Worm (Caenorhabditis elegans) whole organism, L1 larva: Measurements from ENCODE around the gene C44B7.5.

Experiments used
- aha-1 ChIP-seq: fragments of 150-350 bp; optimal IDR thresholded peaks from 2 replicates; lab custom pipeline; 2014; ENCODE audit warnings: missing biosample characterization, missing genetic modification characterization
- alr-1 ChIP-seq: fragments of 200-800 bp; sonication (Bioruptor generic); optimal IDR thresholded peaks from 2 replicates; lab custom pipeline; 2018; ENCODE audit warnings: borderline replicate concordance, mild to moderate bottlenecking, missing genetic modification characterization, missing compliant biosample characterization
- aly-2 ChIP-seq: fragments of 150-350 bp; optimal IDR thresholded peaks from 2 replicates; lab custom pipeline; 2014; ENCODE audit warnings: missing biosample characterization, missing genetic modification characterization
- ceh-63 ChIP-seq: fragments of 200-800 bp; sonication (Bioruptor generic); optimal IDR thresholded peaks from 2 replicates; lab custom pipeline; 2018; ENCODE audit warnings: mild to moderate bottlenecking, missing genetic modification characterization, missing compliant biosample characterization
- ceh-8 ChIP-seq: fragments of 200-800 bp; sonication (Bioruptor generic); optimal IDR thresholded peaks from 2 replicates; lab custom pipeline; 2018; ENCODE audit warnings: mild to moderate bottlenecking, missing genetic modification characterization, moderate library complexity, missing compliant biosample characterization
- ceh-82 ChIP-seq, 3 experiments: fragments of 150-350 bp in 1 of 3; sonication (generic microtip) in 2 of 3; optimal IDR thresholded peaks; 2 replicates each; lab custom pipeline; 2014 to 2017; ENCODE audit warnings: missing biosample characterization in 3 of 3, missing genetic modification characterization in 3 of 3
- ceh-88 ChIP-seq: fragments of 200-800 bp; sonication (Bioruptor generic); IDR thresholded peaks from 2 replicates; pipeline ENCODE4 v1.3.6; 2022; ENCODE audit warnings: missing genetic modification characterization, missing compliant biosample characterization
- ces-1 ChIP-seq: fragments of 150-350 bp; optimal IDR thresholded peaks from 2 replicates; lab custom pipeline; 2014; ENCODE audit warnings: missing biosample characterization, missing genetic modification reagents, missing genetic modification characterization
- dpl-1 ChIP-seq, 3 experiments: fragments of 150-350 bp in 2 of 3; sonication (generic microtip) in 1 of 3; optimal IDR thresholded peaks; 2 replicates each; lab custom pipeline; 2014 to 2017; ENCODE audit warnings: missing biosample characterization in 3 of 3, missing genetic modification characterization in 3 of 3, missing genetic modification reagents in 3 of 3
- dsc-1 ChIP-seq: sonication (generic microtip); optimal IDR thresholded peaks from 2 replicates; lab custom pipeline; 2016; ENCODE audit warnings: mild to moderate bottlenecking, missing genetic modification characterization, missing compliant biosample characterization
- efl-1 ChIP-seq, 4 experiments: fragments of 150-350 bp; optimal IDR thresholded peaks in 3 of 4; peaks in 1 of 4; 1 replicate in 1 of 4; 2 replicates in 3 of 4; lab custom pipeline; 2014; ENCODE audit warnings: missing biosample characterization in 2 of 4, missing genetic modification characterization in 2 of 4, missing genetic modification reagents in 2 of 4
- egl-13 ChIP-seq: sonication (generic microtip); optimal IDR thresholded peaks from 2 replicates; lab custom pipeline; 2016; ENCODE audit warnings: missing genotype, missing genetic modification reagents, missing genetic modification characterization, missing compliant biosample characterization
- egl-27 ChIP-seq, 2 experiments: fragments of 150-350 bp in 1 of 2; sonication (generic microtip); optimal IDR thresholded peaks; 3 replicates each; lab custom pipeline; 2017 to 2018; ENCODE audit warnings: missing biosample characterization in 2 of 2, missing genetic modification characterization in 2 of 2, missing genetic modification reagents in 2 of 2
- elt-2 ChIP-seq: sonication (generic microtip); optimal IDR thresholded peaks from 2 replicates; lab custom pipeline; 2016; ENCODE audit warnings: missing genetic modification characterization, mild to moderate bottlenecking, inconsistent platforms, missing compliant biosample characterization, missing genetic modification reagents
- elt-3 ChIP-seq, 6 experiments: fragments of 150-350 bp in 1 of 6; sonication (generic microtip); optimal IDR thresholded peaks; 2 replicates each; lab custom pipeline; 2017 to 2018; ENCODE audit warnings: missing biosample characterization in 6 of 6, missing genetic modification characterization in 6 of 6, inconsistent platforms in 1 of 6
- fkh-10 ChIP-seq: sonication (generic microtip); optimal IDR thresholded peaks from 2 replicates; lab custom pipeline; 2017; ENCODE audit warnings: missing biosample characterization, missing genetic modification reagents, missing genetic modification characterization
- fkh-4 ChIP-seq: sonication (generic microtip); optimal IDR thresholded peaks from 2 replicates; lab custom pipeline; 2016; ENCODE audit warnings: missing compliant biosample characterization, missing genetic modification characterization, borderline replicate concordance
- hpl-2 ChIP-seq: fragments of 150-350 bp; optimal IDR thresholded peaks from 2 replicates; lab custom pipeline; 2014; ENCODE audit warnings: missing biosample characterization, missing genetic modification reagents, missing genetic modification characterization
- lin-13 ChIP-seq: fragments of 150-350 bp; optimal IDR thresholded peaks from 2 replicates; lab custom pipeline; 2014; ENCODE audit warnings: missing biosample characterization, missing genetic modification reagents, missing genetic modification characterization
- lin-14 ChIP-seq: fragments of 200-800 bp; sonication (Bioruptor generic); optimal IDR thresholded peaks from 2 replicates; lab custom pipeline; 2018; ENCODE audit warnings: mild to moderate bottlenecking, missing genetic modification characterization, moderate library complexity, missing compliant biosample characterization
- lin-15B ChIP-seq: fragments of 150-350 bp; sonication (generic microtip); optimal IDR thresholded peaks from 3 replicates; lab custom pipeline; 2014; ENCODE audit warnings: missing biosample characterization, missing genetic modification characterization
- lin-35 ChIP-seq, 2 experiments: fragments of 150-350 bp; optimal IDR thresholded peaks; 2 replicates each; lab custom pipeline; 2014; ENCODE audit warnings: missing biosample characterization in 2 of 2, missing genetic modification characterization in 2 of 2, missing genetic modification reagents in 2 of 2
- lsy-2 ChIP-seq, 2 experiments: fragments of 150-350 bp; optimal IDR thresholded peaks; 2 replicates each; lab custom pipeline; 2014; ENCODE audit warnings: missing biosample characterization in 2 of 2, missing genetic modification characterization in 2 of 2
- nhr-12 ChIP-seq: sonication (generic microtip); optimal IDR thresholded peaks from 2 replicates; lab custom pipeline; 2017; ENCODE audit warnings: missing biosample characterization, missing genetic modification characterization
- nhr-19 ChIP-seq: fragments of 200-800 bp; sonication (Bioruptor generic); conservative IDR thresholded peaks from 2 replicates; pipeline ENCODE4 v1.3.6; 2022; ENCODE audit warnings: missing genetic modification characterization, missing compliant biosample characterization
- nhr-47 ChIP-seq: sonication (generic microtip); optimal IDR thresholded peaks from 2 replicates; lab custom pipeline; 2016; ENCODE audit warnings: mild to moderate bottlenecking, missing genetic modification characterization, moderate library complexity, missing compliant biosample characterization
- nhr-71 ChIP-seq: sonication (generic microtip); optimal IDR thresholded peaks from 2 replicates; lab custom pipeline; 2016; ENCODE audit warnings: mild to moderate bottlenecking, missing genetic modification characterization, moderate library complexity, missing compliant biosample characterization
- nhr-76 ChIP-seq: sonication (generic microtip); optimal IDR thresholded peaks from 2 replicates; lab custom pipeline; 2017; ENCODE audit warnings: missing biosample characterization, missing genetic modification characterization
- pag-3 ChIP-seq: sonication (generic microtip); optimal IDR thresholded peaks from 2 replicates; lab custom pipeline; 2017; ENCODE audit warnings: missing genetic modification characterization, mild to moderate bottlenecking, missing compliant biosample characterization, antibody characterized with exemption, borderline replicate concordance; ENCODE audit not compliant: insufficient read depth
- rnt-1 ChIP-seq: sonication (generic microtip); optimal IDR thresholded peaks from 2 replicates; lab custom pipeline; 2016; ENCODE audit warnings: mild to moderate bottlenecking, missing genetic modification characterization, moderate library complexity, missing compliant biosample characterization
- skn-1 ChIP-seq: fragments of 150-350 bp; optimal IDR thresholded peaks from 2 replicates; lab custom pipeline; 2014; ENCODE audit warnings: missing biosample characterization, missing genetic modification characterization
- snpc-4 ChIP-seq: fragments of 150-350 bp; optimal IDR thresholded peaks from 2 replicates; lab custom pipeline; 2014; ENCODE audit warnings: missing biosample characterization, missing genetic modification characterization
- sptf-1 ChIP-seq: fragments of 150-350 bp; optimal IDR thresholded peaks from 2 replicates; lab custom pipeline; 2014; ENCODE audit warnings: missing biosample characterization, missing genetic modification characterization
- swsn-7 ChIP-seq: sonication (generic microtip); optimal IDR thresholded peaks from 2 replicates; lab custom pipeline; 2016; ENCODE audit warnings: missing genetic modification characterization, missing compliant biosample characterization
- tbx-2 ChIP-seq: sonication (generic microtip); optimal IDR thresholded peaks from 2 replicates; lab custom pipeline; 2016; ENCODE audit warnings: missing genetic modification characterization, missing compliant biosample characterization
- tlp-1 ChIP-seq: fragments of 150-350 bp; optimal IDR thresholded peaks from 2 replicates; lab custom pipeline; 2014; ENCODE audit warnings: missing biosample characterization, missing genetic modification characterization
- unc-130 ChIP-seq: fragments of 150-350 bp; optimal IDR thresholded peaks from 2 replicates; lab custom pipeline; 2017; ENCODE audit warnings: missing biosample characterization, missing genetic modification characterization, inconsistent platforms
- unc-30 ChIP-seq: sonication (generic microtip); optimal IDR thresholded peaks from 2 replicates; lab custom pipeline; 2017; ENCODE audit warnings: missing biosample characterization, missing genetic modification characterization
- unc-86 ChIP-seq: sonication (generic microtip); optimal IDR thresholded peaks from 2 replicates; lab custom pipeline; 2016; ENCODE audit warnings: missing genetic modification characterization, missing compliant biosample characterization
- unc-98 ChIP-seq: fragments of 200-800 bp; sonication (Bioruptor generic); IDR thresholded peaks from 2 replicates; pipeline ENCODE4 v1.3.6; 2022; ENCODE audit warnings: missing genetic modification characterization, missing compliant biosample characterization
- vab-15 ChIP-seq: sonication (generic microtip); optimal IDR thresholded peaks from 2 replicates; lab custom pipeline; 2017; ENCODE audit warnings: missing genotype, mild to moderate bottlenecking, missing genetic modification characterization, missing compliant biosample characterization
- zag-1 ChIP-seq: fragments of 150-350 bp; optimal IDR thresholded peaks from 2 replicates; lab custom pipeline; 2014; ENCODE audit warnings: missing biosample characterization, missing genetic modification characterization
- zip-4 ChIP-seq: fragments of 200-800 bp; sonication (Bioruptor generic); optimal IDR thresholded peaks from 2 replicates; lab custom pipeline; 2018; ENCODE audit warnings: mild to moderate bottlenecking, missing genetic modification characterization, moderate library complexity, missing compliant biosample characterization

Gene C44B7.5

DNA sequence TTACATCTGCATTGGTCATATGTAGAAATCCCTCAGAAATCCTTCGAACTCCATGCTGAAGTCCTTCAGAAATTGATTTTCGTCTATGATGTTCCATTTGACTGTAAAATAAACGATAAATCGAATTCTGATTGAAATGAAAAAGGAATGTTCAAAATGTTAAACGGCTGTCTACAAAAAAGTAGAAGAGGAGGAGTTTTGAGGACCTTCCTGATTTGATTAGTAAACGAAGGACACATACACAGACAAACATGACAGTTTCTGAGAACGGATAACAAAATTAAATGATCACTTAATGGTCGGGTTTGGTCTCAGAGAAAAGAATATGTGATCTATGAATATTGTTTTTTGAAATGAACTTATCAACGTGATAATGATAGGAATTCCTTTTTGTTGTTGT lies 4.6 kb upstream of the C44B7.5 start, which contains the start of gene slc-36.5:
slc-36.5 (minus strand) TSS at position 101 of the 400 bp plus-strand sequence.
- TF ChIP-seq elt-3 (tag; optimal IDR thresholded peaks at IDR 0.05; lab: Kevin White, UChicago) (peak in 1 of 6 experiments; percentile 53), unc-98 (GFP tag; lab: Robert Waterston, UW) (no peak), pag-3 (tag; lab: Kevin White, UChicago) (no peak), lin-14 (GFP tag; lab: Kevin White, UChicago) (peak; percentile 13), efl-1 (optimal IDR thresholded peaks at IDR 0.05; lab: Kevin White, UChicago) (no peak), efl-1 (GFP tag; optimal IDR thresholded peaks at IDR 0.05 in 1 of 2; lab: Kevin White, UChicago) (no peak)

DNA sequence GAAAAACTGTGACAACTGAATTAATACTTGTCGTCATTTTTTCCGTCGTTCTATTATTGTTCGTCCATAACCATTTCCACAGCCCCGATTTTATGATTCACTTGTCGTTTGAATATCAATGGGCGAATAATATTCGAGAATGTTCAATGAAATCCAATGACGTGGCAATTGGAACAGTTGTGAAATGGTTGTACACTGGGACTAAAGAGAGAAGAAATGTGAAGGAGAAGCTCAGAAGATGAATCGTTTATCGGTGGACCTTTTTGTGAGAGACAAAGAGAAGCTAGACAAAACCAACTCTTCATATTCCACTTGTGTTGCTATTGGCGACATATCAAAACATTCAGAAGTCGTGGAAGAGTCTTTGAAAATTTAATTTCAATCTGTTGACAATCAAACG lies 1.6 kb downstream of the C44B7.5 start, which contains the start of gene clhm-1:
clhm-1 (minus strand) TSS at position 207 of the 400 bp plus-strand sequence.
- TF ChIP-seq rnt-1 (peak; percentile 24), tlp-1 (tag; lab: Kevin White, UChicago) (no peak)

DNA sequence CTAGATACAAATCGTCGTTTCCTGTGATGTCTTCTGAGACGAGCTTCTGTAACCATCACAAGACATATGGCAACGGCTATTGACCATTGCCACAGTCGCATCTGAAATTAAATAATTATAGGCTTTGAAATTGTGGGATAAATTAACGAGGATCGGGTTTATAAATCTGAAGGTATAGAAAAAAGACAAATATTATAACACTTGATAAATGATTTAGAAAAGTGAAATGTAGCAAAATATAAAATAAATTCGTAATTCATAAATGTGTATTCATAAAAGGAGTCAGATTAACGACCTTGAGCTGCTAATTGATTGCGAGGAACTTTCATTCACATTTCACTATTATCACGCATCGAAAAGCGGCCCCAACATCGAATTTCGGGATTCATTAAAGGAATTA lies 8.7 kb downstream of the C44B7.5 start, which contains the start of gene aff-1:
aff-1 (minus strand) TSS at position 101 of the 400 bp plus-strand sequence.
- TF ChIP-seq ces-1 (GFP tag; lab: Kevin White, UChicago) (no peak), aha-1 (tag; lab: Kevin White, UChicago) (no peak), hpl-2 (GFP tag; lab: Kevin White, UChicago) (no peak), nhr-76 (no peak), pag-3 (tag; lab: Kevin White, UChicago) (no peak), unc-30 (tag; lab: Kevin White, UChicago) (no peak), unc-98 (GFP tag; lab: Robert Waterston, UW) (no peak), dsc-1 (tag; lab: Kevin White, UChicago) (no peak), unc-86 (tag; lab: Kevin White, UChicago) (no peak), unc-130 (no peak), nhr-47 (tag; lab: Kevin White, UChicago) (no peak)

DNA sequence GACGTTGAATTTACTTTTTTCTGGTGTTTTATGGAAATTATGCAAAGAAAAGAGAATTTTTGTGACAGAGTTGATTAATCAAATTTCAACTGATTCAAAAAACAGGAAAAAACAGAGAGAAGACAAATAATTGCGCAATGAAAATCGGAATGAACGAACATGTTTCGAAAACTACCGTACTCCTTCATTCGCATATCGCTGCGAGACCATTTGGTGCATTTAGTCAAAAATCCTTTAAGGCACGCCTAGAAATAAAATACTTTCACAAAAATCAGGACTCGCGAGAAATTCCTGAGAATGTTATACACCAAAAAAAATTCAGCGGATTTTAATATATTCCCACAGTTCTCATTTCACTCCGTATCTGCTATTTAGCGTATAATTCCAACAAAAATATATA lies 12.3 kb downstream of the C44B7.5 start:
- no peak for TF ChIP-seq lin-14 (GFP tag; lab: Kevin White, UChicago)
- TF ChIP-seq alr-1 (tag; lab: Kevin White, UChicago): no peak
- TF ChIP-seq egl-27 (tag; optimal IDR thresholded peaks at IDR 0.05; lab: Kevin White, UChicago): no peak
- no peak for TF ChIP-seq zip-4 (GFP tag; lab: Kevin White, UChicago)
- TF ChIP-seq aly-2 (tag; lab: Kevin White, UChicago): no peak
- no peak for TF ChIP-seq elt-2 (tag; lab: Kevin White, UChicago)
- TF ChIP-seq ceh-8: no peak
- no peak for TF ChIP-seq vab-15 (tag; lab: Kevin White, UChicago)
- TF ChIP-seq nhr-19: no peak
- TF ChIP-seq lin-13: no peak
- TF ChIP-seq zag-1 (tag; lab: Kevin White, UChicago): no peak
- no peak for TF ChIP-seq lin-15B (tag; lab: Kevin White, UChicago)
- no peak for TF ChIP-seq nhr-12 (tag; lab: Kevin White, UChicago)
- TF ChIP-seq skn-1: no peak
- no peak for TF ChIP-seq sptf-1 (tag; lab: Kevin White, UChicago)
- no peak for TF ChIP-seq nhr-71
- TF ChIP-seq fkh-4: no peak
- no peak for TF ChIP-seq aha-1 (tag; lab: Kevin White, UChicago)
- no peak for TF ChIP-seq ceh-82 (tag; optimal IDR thresholded peaks at IDR 0.05; lab: Kevin White, UChicago)
- TF ChIP-seq egl-13: no peak

DNA sequence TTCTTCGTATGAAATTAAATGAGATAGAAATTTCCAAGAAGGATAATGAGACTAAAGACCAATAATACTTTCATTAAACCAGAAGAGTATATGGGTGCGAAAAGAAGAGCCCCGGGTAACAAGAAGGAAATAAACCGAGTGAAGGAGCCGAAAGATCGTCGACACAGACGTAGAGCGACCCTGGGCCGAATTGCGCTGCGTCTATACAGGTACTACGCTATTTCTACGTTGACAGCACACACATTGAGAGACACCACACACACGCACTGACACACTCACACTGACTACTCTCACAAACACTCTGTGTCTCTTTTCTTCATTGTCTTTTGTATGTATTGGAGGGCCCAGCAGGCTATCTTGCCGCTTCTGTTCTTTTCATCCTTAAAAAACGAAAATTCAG lies 13.6 kb downstream of the C44B7.5 start:
- TF ChIP-seq dpl-1 (GFP tag; optimal IDR thresholded peaks at IDR 0.05; lab: Kevin White, UChicago) (peak in 1 of 3 experiments; percentile 1), lsy-2 (tag; optimal IDR thresholded peaks at IDR 0.05; lab: Kevin White, UChicago) (peak; percentile 12 to 61), ceh-63 (no peak), fkh-10 (no peak), lin-35 (GFP tag; optimal IDR thresholded peaks at IDR 0.05; lab: Kevin White, UChicago) (peak; percentile 42 to 48), nhr-47 (tag; lab: Kevin White, UChicago) (peak; percentile 23), nhr-19 (peak; percentile 44), efl-1 (optimal IDR thresholded peaks at IDR 0.05; lab: Kevin White, UChicago) (peak; percentile 35 to 63), efl-1 (GFP tag; optimal IDR thresholded peaks at IDR 0.05 in 1 of 2; lab: Kevin White, UChicago) (no peak), skn-1 (no peak), tbx-2 (tag; lab: Kevin White, UChicago) (peak; percentile 26), ceh-82 (tag; optimal IDR thresholded peaks at IDR 0.05; lab: Kevin White, UChicago) (peak in 2 of 3 experiments; percentile 26 to 69), swsn-7 (peak; percentile 43), ceh-88 (GFP tag; lab: Robert Waterston, UW) (no peak), dsc-1 (tag; lab: Kevin White, UChicago) (peak; percentile 39), snpc-4 (peak; percentile 20)
